Worm (Caenorhabditis elegans): Measurements from ENCODE around the gene F33A8.4.

ce11 chrII:11016884-11017283, 31.9 kb downstream of the F33A8.4 start:
- TF ChIP-seq pha-4 (tag; optimal IDR thresholded peaks at IDR 0.05) = no peak
- no peak for TF ChIP-seq zip-8 (tag; optimal IDR thresholded peaks at IDR 0.05)
- no peak for TF ChIP-seq elt-3 (tag; optimal IDR thresholded peaks at IDR 0.05)
- no peak for TF ChIP-seq snpc-4 (tag; optimal IDR thresholded peaks at IDR 0.05)
- no peak for TF ChIP-seq elt-1 (tag; optimal IDR thresholded peaks at IDR 0.05; ENCODE audit: borderline replicate concordance, insufficient read depth)
- no peak for TF ChIP-seq nhr-237 (tag; optimal IDR thresholded peaks at IDR 0.05)
- TF ChIP-seq unc-120 (tag; optimal IDR thresholded peaks at IDR 0.05; ENCODE audit: poor library complexity, severe bottlenecking) = no peak
- TF ChIP-seq nhr-12 (tag; optimal IDR thresholded peaks at IDR 0.05) = no peak
- TF ChIP-seq nhr-28 (tag; optimal IDR thresholded peaks at IDR 0.05) = no peak
- TF ChIP-seq ces-1 (GFP tag; optimal IDR thresholded peaks at IDR 0.05) = no peak
- TF ChIP-seq lsy-2 (tag; optimal IDR thresholded peaks at IDR 0.05) = no peak
- TF ChIP-seq unc-39 (tag; optimal IDR thresholded peaks at IDR 0.05) = no peak
- no peak for TF ChIP-seq sem-2 (GFP tag; optimal IDR thresholded peaks at IDR 0.05)

All from whole organism, mixed stage, embryonic.